Fruit fly (Drosophila melanogaster) whole organism, embryonic: ENCODE measurements around the gene CG5262.

Source experiments
- Asciz ChIP-seq: fragments of 200-800 bp; sonication (Bioruptor generic); optimal IDR thresholded peaks from 2 replicates; lab custom pipeline; 2017; ENCODE audit warnings: missing biosample characterization, mild to moderate bottlenecking, missing genetic modification characterization, missing genetic modification reagents
- Bgb ChIP-seq: fragments of 200-800 bp; sonication (Bioruptor generic); IDR thresholded peaks from 2 replicates; pipeline ENCODE4 v1.3.6; 2022; ENCODE audit warnings: missing biosample characterization, missing genetic modification characterization; ENCODE audit not compliant: partially characterized antibody
- CG1024 ChIP-seq: fragments of 200-800 bp; sonication (Bioruptor generic); IDR thresholded peaks from 2 replicates; pipeline ENCODE4 v1.3.6; 2022; ENCODE audit warnings: missing biosample characterization, missing genetic modification characterization
- CG11695 ChIP-seq: fragments of 200-800 bp; sonication (Bioruptor generic); IDR thresholded peaks from 3 replicates; pipeline ENCODE4 v1.3.6; 2022; ENCODE audit warnings: missing biosample characterization, missing genetic modification characterization
- CG14014 ChIP-seq: fragments of 200-800 bp; sonication (Bioruptor generic); IDR thresholded peaks from 2 replicates; pipeline ENCODE4 v1.3.6; 2022; ENCODE audit warnings: missing biosample characterization, missing genetic modification characterization
- CG1647 ChIP-seq: fragments of 200-800 bp; sonication (Bioruptor generic); optimal IDR thresholded peaks from 3 replicates; lab custom pipeline; 2016; ENCODE audit warnings: missing biosample characterization, missing genetic modification characterization
- CG16815 ChIP-seq: fragments of 200-800 bp; sonication (Bioruptor generic); optimal IDR thresholded peaks from 3 replicates; lab custom pipeline; 2017; ENCODE audit warnings: missing biosample characterization, mild to moderate bottlenecking, missing genetic modification characterization
- CG17612 ChIP-seq: fragments of 200-800 bp; sonication (Bioruptor generic); IDR thresholded peaks from 2 replicates; pipeline ENCODE4 v1.3.6; 2022; ENCODE audit warnings: missing biosample characterization, missing genetic modification characterization
- CG17912 ChIP-seq: fragments of 200-800 bp; sonication (Bioruptor generic); optimal IDR thresholded peaks from 2 replicates; lab custom pipeline; 2018; ENCODE audit warnings: missing biosample characterization, mild to moderate bottlenecking, missing genetic modification characterization
- CG2120 ChIP-seq: fragments of 200-800 bp; sonication (Bioruptor generic); optimal IDR thresholded peaks from 3 replicates; lab custom pipeline; 2016; ENCODE audit warnings: missing biosample characterization, missing genetic modification characterization
- CG2678 ChIP-seq: fragments of 200-800 bp; sonication (Bioruptor generic); optimal IDR thresholded peaks from 3 replicates; lab custom pipeline; 2019; ENCODE audit warnings: missing biosample characterization, mild to moderate bottlenecking, missing genetic modification characterization, moderate library complexity
- CG3065 ChIP-seq: fragments of 200-800 bp; sonication (Bioruptor generic); optimal IDR thresholded peaks from 2 replicates; lab custom pipeline; 2016; ENCODE audit warnings: missing biosample characterization, missing genetic modification characterization
- CG3281 ChIP-seq: fragments of 200-800 bp; sonication (Bioruptor generic); optimal IDR thresholded peaks from 3 replicates; lab custom pipeline; 2017; ENCODE audit warnings: missing biosample characterization, mild to moderate bottlenecking, missing genetic modification characterization
- CG6765 ChIP-seq: fragments of 200-800 bp; sonication (Bioruptor generic); optimal IDR thresholded peaks from 3 replicates; lab custom pipeline; 2017; ENCODE audit warnings: missing biosample characterization, mild to moderate bottlenecking, missing genetic modification characterization
- CG6791 ChIP-seq: fragments of 200-800 bp; sonication (Bioruptor generic); IDR thresholded peaks from 3 replicates; pipeline ENCODE4 v1.3.6; 2022; ENCODE audit warnings: missing biosample characterization, missing genetic modification characterization; ENCODE audit not compliant: partially characterized antibody
- CG6854 ChIP-seq: fragments of 200-800 bp; sonication (Bioruptor generic); optimal IDR thresholded peaks from 3 replicates; lab custom pipeline; 2017; ENCODE audit warnings: missing biosample characterization, mild to moderate bottlenecking, missing genetic modification characterization
- CG7987 ChIP-seq: fragments of 200-800 bp; sonication (Bioruptor generic); optimal IDR thresholded peaks from 2 replicates; lab custom pipeline; 2018; ENCODE audit warnings: missing biosample characterization, mild to moderate bottlenecking, missing genetic modification characterization, moderate library complexity
- CkIIα-i1 ChIP-seq: fragments of 200-800 bp; sonication (Bioruptor generic); IDR thresholded peaks from 2 replicates; pipeline ENCODE4 v1.3.6; 2022; ENCODE audit warnings: missing biosample characterization, missing genetic modification characterization
- CoRest ChIP-seq: fragments of 200-800 bp; sonication (Bioruptor generic); optimal IDR thresholded peaks from 3 replicates; lab custom pipeline; 2018; ENCODE audit warnings: missing biosample characterization, mild to moderate bottlenecking, missing genetic modification characterization, moderate library complexity
- Dbx ChIP-seq: fragments of 200-800 bp; sonication (Bioruptor generic); IDR thresholded peaks from 3 replicates; pipeline ENCODE4 v1.3.6; 2022; ENCODE audit warnings: missing biosample characterization, missing genetic modification characterization
- Drgx ChIP-seq: fragments of 200-800 bp; sonication (Bioruptor generic); IDR thresholded peaks from 2 replicates; pipeline ENCODE4 v1.3.6; 2022; ENCODE audit warnings: missing biosample characterization, missing genetic modification characterization
- Eip74EF ChIP-seq, 2 experiments: fragments of 200-800 bp in 1 of 2; fragments of >200 bp in 1 of 2; sonication (Bioruptor generic) in 1 of 2; optimal IDR thresholded peaks; 2 replicates each; lab custom pipeline; 2017 to 2019; ENCODE audit warnings: missing biosample characterization in 2 of 2, missing genetic modification characterization in 2 of 2, mild to moderate bottlenecking in 1 of 2, moderate library complexity in 1 of 2
- Elba2 ChIP-seq: fragments of 200-800 bp; sonication (Bioruptor generic); optimal IDR thresholded peaks from 3 replicates; lab custom pipeline; 2016; ENCODE audit warnings: missing biosample characterization, missing genetic modification characterization
- Ets65A ChIP-seq: fragments of 200-800 bp; sonication (Bioruptor generic); peaks from one replicate; lab custom pipeline; 2016; ENCODE audit warnings: missing biosample characterization, missing genetic modification characterization
- HLH4C ChIP-seq: fragments of 200-800 bp; sonication (Bioruptor generic); IDR thresholded peaks from 3 replicates; pipeline ENCODE4 v1.3.6; 2022; ENCODE audit warnings: missing biosample characterization, missing genetic modification characterization; ENCODE audit not compliant: partially characterized antibody
- Opbp ChIP-seq: fragments of 200-800 bp; sonication (Bioruptor generic); IDR thresholded peaks from 3 replicates; pipeline ENCODE4 v1.3.6; 2022; ENCODE audit warnings: missing biosample characterization, missing genetic modification characterization; ENCODE audit not compliant: partially characterized antibody
- Rfx ChIP-seq: fragments of 200-800 bp; sonication (Bioruptor generic); IDR thresholded peaks from 2 replicates; pipeline ENCODE4 v1.3.6; 2022; ENCODE audit warnings: missing biosample characterization, missing genetic modification characterization
- Sin3A ChIP-seq: fragments of >200 bp; optimal IDR thresholded peaks from 2 replicates; lab custom pipeline; 2018
- Taf1 ChIP-seq: fragments of 200-800 bp; sonication (Bioruptor generic); IDR thresholded peaks from 2 replicates; pipeline ENCODE4 v1.3.6; 2022; ENCODE audit warnings: missing biosample characterization, missing genetic modification characterization
- Xrp1 ChIP-seq: fragments of 200-800 bp; sonication (Bioruptor generic); IDR thresholded peaks from 2 replicates; pipeline ENCODE4 v1.3.6; 2022; ENCODE audit warnings: missing biosample characterization, missing genetic modification characterization
- YL-1 ChIP-seq: fragments of 200-800 bp; sonication (Bioruptor generic); optimal IDR thresholded peaks from 3 replicates; lab custom pipeline; 2017; ENCODE audit warnings: missing biosample characterization, mild to moderate bottlenecking, missing genetic modification characterization
- ash1 ChIP-seq: fragments of 200-800 bp; sonication (Bioruptor generic); optimal IDR thresholded peaks from 2 replicates; lab custom pipeline; 2018; ENCODE audit warnings: missing biosample characterization, mild to moderate bottlenecking, missing genetic modification characterization
- chm ChIP-seq: fragments of 200-800 bp; sonication (Bioruptor generic); IDR thresholded peaks from 2 replicates; pipeline ENCODE4 v1.3.6; 2022; ENCODE audit warnings: missing biosample characterization, missing genetic modification characterization
- fd102C ChIP-seq: fragments of 200-800 bp; sonication (Bioruptor generic); optimal IDR thresholded peaks from 2 replicates; lab custom pipeline; 2018; ENCODE audit warnings: missing biosample characterization, mild to moderate bottlenecking, missing genetic modification characterization, moderate library complexity
- jumu ChIP-seq: fragments of 200-800 bp; sonication (Bioruptor generic); optimal IDR thresholded peaks from 3 replicates; lab custom pipeline; 2016; ENCODE audit warnings: missing biosample characterization, missing genetic modification characterization
- ken ChIP-seq: fragments of 200-800 bp; sonication (Bioruptor generic); IDR thresholded peaks from 3 replicates; pipeline ENCODE4 v1.3.6; 2022; ENCODE audit warnings: missing biosample characterization, missing genetic modification characterization
- lab ChIP-seq: fragments of 200-800 bp; sonication (Bioruptor generic); optimal IDR thresholded peaks from 3 replicates; lab custom pipeline; 2017; ENCODE audit warnings: missing biosample characterization, missing genetic modification characterization, mild to moderate bottlenecking, moderate library complexity, missing genetic modification reagents
- nmo ChIP-seq: fragments of 200-800 bp; sonication (Bioruptor generic); optimal IDR thresholded peaks from 2 replicates; lab custom pipeline; 2018; ENCODE audit warnings: missing biosample characterization, mild to moderate bottlenecking, missing genetic modification characterization, moderate library complexity
- otp ChIP-seq: fragments of 200-800 bp; sonication (Bioruptor generic); IDR thresholded peaks from 3 replicates; pipeline ENCODE4, ENCODE4 v1.3.6; 2022; ENCODE audit warnings: missing biosample characterization, missing genetic modification characterization
- peb ChIP-seq: fragments of 200-800 bp; sonication (Bioruptor generic); IDR thresholded peaks from 2 replicates; pipeline ENCODE4 v1.3.6; 2022; ENCODE audit warnings: missing biosample characterization, missing genetic modification characterization
- pita ChIP-seq: fragments of 200-800 bp; sonication (Bioruptor generic); optimal IDR thresholded peaks from 2 replicates; lab custom pipeline; 2017; ENCODE audit warnings: missing biosample characterization, mild to moderate bottlenecking, missing genetic modification characterization
- prd ChIP-seq, 3 experiments: fragments of >200 bp in 2 of 3; fragments of 200-800 bp in 1 of 3; sonication (Bioruptor generic) in 1 of 3; optimal IDR thresholded peaks in 2 of 3; IDR thresholded peaks in 1 of 3; 2 replicates in 2 of 3; 3 replicates in 1 of 3; pipeline versions ENCODE4 v1.3.6 to Lab custom; 2017 to 2022; ENCODE audit warnings: missing biosample characterization in 1 of 3, missing genetic modification characterization in 1 of 3
- pum ChIP-seq: fragments of 200-800 bp; sonication (Bioruptor generic); optimal IDR thresholded peaks from 2 replicates; lab custom pipeline; 2016; ENCODE audit warnings: missing biosample characterization, missing genetic modification characterization
- schlank ChIP-seq: fragments of 200-800 bp; sonication (Bioruptor generic); optimal IDR thresholded peaks from 2 replicates; lab custom pipeline; 2018; ENCODE audit warnings: missing biosample characterization, mild to moderate bottlenecking, missing genetic modification characterization
- seq ChIP-seq: fragments of 200-800 bp; sonication (Bioruptor generic); IDR thresholded peaks from 2 replicates; pipeline ENCODE4 v1.3.6; 2022; ENCODE audit warnings: missing biosample characterization, missing genetic modification characterization
- vnd ChIP-seq: fragments of 200-800 bp; sonication (Bioruptor generic); IDR thresholded peaks from 3 replicates; pipeline ENCODE4 v1.3.6; 2022; ENCODE audit warnings: missing biosample characterization, missing genetic modification characterization; ENCODE audit not compliant: partially characterized antibody
- wdn ChIP-seq: fragments of 200-800 bp; sonication (Bioruptor generic); IDR thresholded peaks from 2 replicates; pipeline ENCODE4 v1.3.6; 2022; ENCODE audit warnings: missing biosample characterization, missing genetic modification characterization
- wek ChIP-seq: fragments of 200-800 bp; sonication (Bioruptor generic); optimal IDR thresholded peaks from 3 replicates; lab custom pipeline; 2018; ENCODE audit warnings: missing biosample characterization, mild to moderate bottlenecking, missing genetic modification characterization, moderate library complexity
- zfh1 ChIP-seq: fragments of 200-800 bp; sonication (Bioruptor generic); IDR thresholded peaks from 3 replicates; pipeline ENCODE4 v1.3.6; 2022; ENCODE audit warnings: missing biosample characterization, missing genetic modification characterization

CG5262 gene

dm6 chr3L:20401026-20401912 lies 29.0 kb downstream of the CG5262 start, which contains the start of gene trbl (continued):
- TF ChIP-seq prd (optimal IDR thresholded peaks at IDR 0.05; lab: Kevin White, UChicago): no peak
- TF ChIP-seq prd (GFP tag; IDR thresholded peaks at IDR 0.05; lab: Robert Waterston, UW): no peak
- no peak for TF ChIP-seq jumu (GFP tag; lab: Kevin White, UChicago)
- TF ChIP-seq CG14014 (GFP tag; lab: Robert Waterston, UW): no peak
- peak; percentile 43; the same call in 1 of the 3 replicates for TF ChIP-seq vnd (GFP tag; lab: Robert Waterston, UW)
- TF ChIP-seq Drgx (GFP tag; lab: Robert Waterston, UW): no peak
- no peak for TF ChIP-seq CG3065 (GFP tag; lab: Kevin White, UChicago)
- peak; percentile 73 for TF ChIP-seq HLH4C
- TF ChIP-seq Sin3A (lab: Kevin White, UChicago): no peak
- no peak for TF ChIP-seq CoRest (tag; lab: Kevin White, UChicago)
- no peak for TF ChIP-seq CG2120 (GFP tag; lab: Kevin White, UChicago)
- no peak for TF ChIP-seq Asciz
- no peak for TF ChIP-seq Rfx (GFP tag; lab: Robert Waterston, UW)
- TF ChIP-seq CG17612 (GFP tag; lab: Robert Waterston, UW): no peak
- TF ChIP-seq CG2678: peak; percentile 10
- no peak for TF ChIP-seq CG16815 (GFP tag; lab: Kevin White, UChicago)
- TF ChIP-seq CG3281 (GFP tag; lab: Kevin White, UChicago): peak; percentile 47
- no peak for TF ChIP-seq CG1647 (GFP tag; lab: Kevin White, UChicago)
- peak; percentile 82 for TF ChIP-seq nmo (GFP tag; lab: Kevin White, UChicago)
- no peak for TF ChIP-seq pum (GFP tag; lab: Kevin White, UChicago)
- no peak for TF ChIP-seq ash1 (GFP tag; lab: Kevin White, UChicago)
- TF ChIP-seq CG6791 (GFP tag; lab: Robert Waterston, UW): peak; percentile 97
- TF ChIP-seq Taf1 (GFP tag; lab: Robert Waterston, UW): no peak
- TF ChIP-seq CG1024 (GFP tag; lab: Robert Waterston, UW): no peak
- TF ChIP-seq Dbx: peak; percentile 58; the same call in 2 of the 3 replicates
- no peak for TF ChIP-seq Xrp1 (GFP tag; lab: Robert Waterston, UW)
- TF ChIP-seq schlank: no peak
- no peak for TF ChIP-seq CG17912
- TF ChIP-seq seq: peak; percentile 69; the same call in 1 of the 2 replicates
- TF ChIP-seq pita: no peak
- no peak for TF ChIP-seq otp (GFP tag; lab: Robert Waterston, UW)
- peak; percentile 72 for TF ChIP-seq CG6854 (GFP tag; lab: Kevin White, UChicago)
- peak; percentile 85 for TF ChIP-seq chm (GFP tag; lab: Robert Waterston, UW)
- TF ChIP-seq zfh1: no peak
- no peak for TF ChIP-seq CG7987 (GFP tag; lab: Kevin White, UChicago)
- peak in 1 of 2 experiments; percentile 67 for TF ChIP-seq Eip74EF (GFP tag; optimal IDR thresholded peaks at IDR 0.05; lab: Kevin White, UChicago)
- no peak for TF ChIP-seq Elba2 (GFP tag; lab: Kevin White, UChicago)
- TF ChIP-seq lab (GFP tag; lab: Kevin White, UChicago): peak; percentile 52
- no peak for TF ChIP-seq ken (GFP tag; lab: Robert Waterston, UW)
- peak; percentile 77 for TF ChIP-seq Bgb (GFP tag; lab: Robert Waterston, UW)
- peak; percentile 27 for TF ChIP-seq wek (GFP tag; lab: Kevin White, UChicago)
- TF ChIP-seq CkIIα-i1 (GFP tag; lab: Robert Waterston, UW): no peak
- peak; percentile 26 for TF ChIP-seq fd102C (GFP tag; lab: Kevin White, UChicago)
- no peak for TF ChIP-seq Ets65A
- TF ChIP-seq wdn: no peak
- TF ChIP-seq Opbp (GFP tag; lab: Robert Waterston, UW): peak; percentile 86; the same call in 2 of the 3 replicates
- TF ChIP-seq CG6765: peak; percentile 43
- TF ChIP-seq CG11695 (GFP tag; lab: Robert Waterston, UW): no peak
- no peak for TF ChIP-seq YL-1 (GFP tag; lab: Kevin White, UChicago)
- no peak for TF ChIP-seq peb (GFP tag; lab: Robert Waterston, UW)
